Worm (Caenorhabditis elegans): ENCODE results near the gene srv-4.

ce11 chrIV:4247770-4248169, 40.5 kb downstream of the srv-4 start, which contains the start of gene ama-1:
- TF ChIP-seq ztf-23 (GFP tag; IDR thresholded peaks at IDR 0.05) (no peak), cog-1 (tag; optimal IDR thresholded peaks at IDR 0.05) (no peak), med-1 (GFP tag; optimal IDR thresholded peaks at IDR 0.05; ENCODE audit: insufficient read depth) (no peak), tab-1 (GFP tag; IDR thresholded peaks at IDR 0.05) (no peak), flt-1 (GFP tag; IDR thresholded peaks at IDR 0.05) (no peak)

Data from whole organism, midembryonic.